Worm (Caenorhabditis elegans): ENCODE measurements around the gene fbxb-82.

fbxb-82 gene

DNA sequence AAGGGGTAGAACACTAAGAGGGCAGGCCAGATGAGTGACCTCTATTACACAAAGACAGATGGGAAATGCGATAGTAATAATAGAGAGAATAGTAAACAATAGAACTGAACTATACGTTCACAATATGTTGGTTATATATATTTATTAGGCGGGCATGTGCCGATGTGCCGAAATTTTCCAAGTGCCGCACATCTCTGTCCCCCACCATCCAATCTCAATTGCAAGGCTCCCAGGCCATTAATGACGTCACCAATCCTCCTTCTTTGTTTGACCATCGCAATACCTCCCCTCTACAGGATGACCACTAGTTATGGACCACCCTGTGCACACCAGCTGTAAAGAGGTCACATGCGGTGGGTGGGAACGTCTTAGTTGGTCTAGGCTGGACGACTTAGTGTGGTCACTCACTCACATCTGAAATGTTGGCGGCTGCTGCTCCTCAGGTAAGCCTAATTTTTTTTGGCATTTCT lies 36.1 kb upstream of the fbxb-82 start, which contains the start of gene F40G9.6:
F40G9.6 (plus strand) TSS at position 420 of the 470 bp plus-strand sequence.
- no peak for TF ChIP-seq efl-1 (optimal IDR thresholded peaks at IDR 0.05)
- TF ChIP-seq efl-1 (GFP tag; optimal IDR thresholded peaks at IDR 0.05 in 1 of 2): no peak
- TF ChIP-seq dpl-1 (GFP tag; optimal IDR thresholded peaks at IDR 0.05): no peak
- no peak for TF ChIP-seq hpl-2 (GFP tag; optimal IDR thresholded peaks at IDR 0.05)
- TF ChIP-seq lin-39 (tag; optimal IDR thresholded peaks at IDR 0.05): no peak
- no peak for TF ChIP-seq ztf-11 (tag; optimal IDR thresholded peaks at IDR 0.05)
- TF ChIP-seq isw-1 (GFP tag; IDR thresholded peaks at IDR 0.05): no peak
- no peak for TF ChIP-seq C16A3.4 (tag; optimal IDR thresholded peaks at IDR 0.05)
- TF ChIP-seq snpc-4 (tag; optimal IDR thresholded peaks at IDR 0.05): no peak
- TF ChIP-seq nhr-19 (GFP tag; conservative IDR thresholded peaks at IDR 0.05): no peak
- TF ChIP-seq mep-1 (tag; optimal IDR thresholded peaks at IDR 0.05): no peak
- no peak for TF ChIP-seq ceh-63 (GFP tag; optimal IDR thresholded peaks at IDR 0.05)
- no peak for TF ChIP-seq jun-1 (tag; optimal IDR thresholded peaks at IDR 0.05)
- TF ChIP-seq rnt-1 (tag; optimal IDR thresholded peaks at IDR 0.05): no peak

DNA sequence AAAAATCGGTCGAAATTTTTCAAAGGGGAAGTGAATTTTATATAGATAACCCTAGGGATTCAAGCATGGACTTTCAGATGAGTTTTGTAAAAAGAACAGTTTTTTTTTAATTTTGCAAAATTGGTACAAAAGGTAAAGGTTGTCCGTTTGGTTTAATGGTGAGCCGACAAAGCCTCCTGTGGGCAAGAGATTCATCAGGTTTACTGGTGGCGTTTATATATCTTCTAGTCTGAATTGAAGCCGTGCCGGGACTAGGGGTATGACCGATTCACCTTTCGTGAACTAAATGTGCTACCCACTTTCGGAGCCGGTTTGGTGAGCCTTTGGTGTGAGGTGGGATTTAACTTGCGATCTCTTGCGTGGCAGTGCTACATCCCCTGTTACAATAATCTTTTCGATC lies 35.1 kb upstream of the fbxb-82 start:
- TF ChIP-seq pqm-1 (tag; optimal IDR thresholded peaks at IDR 0.05) (no peak), nhr-90 (tag; optimal IDR thresholded peaks at IDR 0.05; ENCODE audit: poor library complexity) (no peak), nhr-20 (tag; optimal IDR thresholded peaks at IDR 0.05) (no peak), nhr-19 (GFP tag; conservative IDR thresholded peaks at IDR 0.05) (no peak), sox-4 (tag; optimal IDR thresholded peaks at IDR 0.05) (no peak), elt-2 (tag; optimal IDR thresholded peaks at IDR 0.05) (no peak), vab-15 (tag; optimal IDR thresholded peaks at IDR 0.05) (no peak), ceh-88 (GFP tag; IDR thresholded peaks at IDR 0.05) (no peak), alr-1 (tag; optimal IDR thresholded peaks at IDR 0.05; ENCODE audit: borderline replicate concordance) (no peak), mep-1 (tag; optimal IDR thresholded peaks at IDR 0.05) (no peak), snpc-4 (tag; optimal IDR thresholded peaks at IDR 0.05) (no peak), mdl-1 (tag; optimal IDR thresholded peaks at IDR 0.05) (no peak), nhr-11 (tag; optimal IDR thresholded peaks at IDR 0.05) (no peak), sptf-1 (tag; optimal IDR thresholded peaks at IDR 0.05) (no peak)

DNA sequence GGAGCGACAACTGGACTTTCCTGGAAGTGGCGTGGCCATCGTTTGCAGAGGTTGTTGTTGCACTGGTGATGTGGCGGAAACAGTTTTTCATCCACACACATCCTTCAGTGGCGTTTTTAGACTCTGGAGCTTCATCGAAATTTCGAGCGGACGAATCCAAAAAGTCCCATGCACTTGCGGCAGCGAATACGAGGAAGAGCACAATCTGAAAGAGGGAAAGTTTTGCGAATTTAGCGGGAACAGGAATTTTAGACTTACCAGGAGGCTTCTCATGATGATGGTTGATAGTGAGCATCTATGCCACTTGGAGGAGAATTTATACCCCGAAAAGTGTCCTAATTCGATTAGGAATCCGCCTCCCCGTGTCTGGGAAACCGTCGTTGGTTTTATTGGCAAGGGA lies 34.7 kb upstream of the fbxb-82 start, which contains the start of gene F40G9.14:
F40G9.14 (minus strand) TSS at position 101 of the 400 bp plus-strand sequence.
- TF ChIP-seq irx-1 (tag; optimal IDR thresholded peaks at IDR 0.05): no peak
- no peak for TF ChIP-seq F16B12.6 (tag; optimal IDR thresholded peaks at IDR 0.05)
- TF ChIP-seq nhr-84 (tag; optimal IDR thresholded peaks at IDR 0.05): no peak
- TF ChIP-seq ceh-8 (GFP tag; optimal IDR thresholded peaks at IDR 0.05): no peak
- no peak for TF ChIP-seq blmp-1 (tag; optimal IDR thresholded peaks at IDR 0.05)

DNA sequence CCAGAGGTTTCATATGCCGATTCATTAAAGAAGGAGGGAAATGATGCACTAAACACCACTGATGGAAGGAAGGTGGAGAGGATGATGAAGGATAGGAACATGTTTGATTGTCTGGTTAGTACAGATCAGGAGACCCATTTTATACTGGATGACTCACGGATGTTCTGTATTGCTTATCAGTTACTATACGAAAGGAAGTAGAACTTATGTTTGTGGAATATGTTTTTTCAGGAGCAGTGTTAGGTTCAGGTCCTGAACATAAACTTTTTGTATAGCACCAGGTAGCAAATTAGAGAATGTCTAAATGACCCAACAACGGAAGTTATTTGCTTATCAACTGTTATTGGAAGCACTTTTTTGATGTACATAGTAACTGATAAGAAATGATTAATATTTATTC lies 32.7 kb upstream of the fbxb-82 start, which contains the start of gene clec-148:
clec-148 (minus strand) TSS at position 101 of the 400 bp plus-strand sequence.
- TF ChIP-seq ceh-90 (tag; optimal IDR thresholded peaks at IDR 0.05): no peak

DNA sequence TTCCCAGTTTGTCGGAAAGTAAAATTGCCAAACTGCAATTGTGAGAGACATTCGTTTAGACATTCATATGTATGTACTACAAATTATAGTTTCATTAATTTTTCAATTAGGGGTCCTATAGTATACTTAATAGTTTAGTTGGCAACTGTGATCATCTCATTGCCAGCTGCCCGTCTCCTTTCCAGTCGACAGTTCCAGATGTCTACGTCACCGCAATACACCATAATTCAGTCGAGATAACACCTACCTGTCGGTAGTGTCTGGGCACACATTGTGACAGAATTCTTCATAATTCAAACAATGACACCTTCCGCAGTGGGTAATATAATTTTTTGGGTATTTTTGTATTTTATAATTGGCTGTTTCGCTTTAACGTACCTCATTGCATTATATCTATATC lies 30.5 kb upstream of the fbxb-82 start, which contains the start of gene F40G9.19:
F40G9.19 (plus strand) TSS at position 301 of the 400 bp plus-strand sequence.
- no peak for TF ChIP-seq hpl-2 (GFP tag; optimal IDR thresholded peaks at IDR 0.05)
- TF ChIP-seq hlh-17 (GFP tag; optimal IDR thresholded peaks at IDR 0.05; ENCODE audit: borderline replicate concordance): no peak
- TF ChIP-seq lin-15B (tag; optimal IDR thresholded peaks at IDR 0.05): no peak
- no peak for TF ChIP-seq pqm-1 (tag; optimal IDR thresholded peaks at IDR 0.05)
- no peak for TF ChIP-seq lin-35 (GFP tag; optimal IDR thresholded peaks at IDR 0.05)
- no peak for TF ChIP-seq aha-1 (tag; optimal IDR thresholded peaks at IDR 0.05)
- no peak for TF ChIP-seq C04F5.9 (tag; optimal IDR thresholded peaks at IDR 0.05)
- no peak for TF ChIP-seq mdl-1 (tag; optimal IDR thresholded peaks at IDR 0.05)
- no peak for TF ChIP-seq Y116A8C.19 (tag; optimal IDR thresholded peaks at IDR 0.05; ENCODE audit: borderline replicate concordance)
- no peak for TF ChIP-seq mef-2 (tag; optimal IDR thresholded peaks at IDR 0.05)
- TF ChIP-seq ceh-88 (GFP tag; IDR thresholded peaks at IDR 0.05): no peak
- TF ChIP-seq pag-3 (tag; optimal IDR thresholded peaks at IDR 0.05; ENCODE audit: borderline replicate concordance, insufficient read depth): no peak
- no peak for TF ChIP-seq lir-3 (tag; optimal IDR thresholded peaks at IDR 0.05; ENCODE audit: poor library complexity)
- no peak for TF ChIP-seq C16A3.4 (tag; optimal IDR thresholded peaks at IDR 0.05)
- TF ChIP-seq nhr-28 (tag; optimal IDR thresholded peaks at IDR 0.05): no peak
- no peak for TF ChIP-seq xbp-1 (tag; optimal IDR thresholded peaks at IDR 0.05)
- TF ChIP-seq unc-62 (GFP tag; optimal IDR thresholded peaks at IDR 0.05): no peak
- TF ChIP-seq fkh-4 (tag; optimal IDR thresholded peaks at IDR 0.05; ENCODE audit: borderline replicate concordance): no peak
- no peak for TF ChIP-seq tbx-2 (tag; optimal IDR thresholded peaks at IDR 0.05)
- TF ChIP-seq F16B12.6 (tag; optimal IDR thresholded peaks at IDR 0.05): no peak
